Worm (Caenorhabditis elegans) whole organism, mixed stage, embryonic: ENCODE data around the gene atf-2.

Source experiments
- bed-3 ChIP-seq: fragments of 200-800 bp; sonication (Bioruptor generic); optimal IDR thresholded peaks from 3 replicates; lab custom pipeline; 2018; ENCODE audit warnings: mild to moderate bottlenecking, missing genetic modification characterization, moderate library complexity, missing compliant biosample characterization
- blmp-1 ChIP-seq: fragments of 150-350 bp; optimal IDR thresholded peaks from 2 replicates; lab custom pipeline; 2014; ENCODE audit warnings: missing biosample characterization, missing genetic modification characterization
- mep-1 ChIP-seq: fragments of 150-350 bp; optimal IDR thresholded peaks from 2 replicates; lab custom pipeline; 2017; ENCODE audit warnings: missing biosample characterization, missing genetic modification reagents, missing genetic modification characterization, inconsistent platforms
- unc-39 ChIP-seq: fragments of 150-350 bp; optimal IDR thresholded peaks from 2 replicates; lab custom pipeline; 2014; ENCODE audit warnings: missing biosample characterization, missing genetic modification characterization

- TF ChIP-seq bed-3 (GFP tag; lab: Kevin White, UChicago): no peak
- TF ChIP-seq blmp-1: no peak
- no peak for TF ChIP-seq unc-39
- no peak for TF ChIP-seq mep-1 (tag; lab: Kevin White, UChicago)
These were observed 40.9 kb downstream of the atf-2 start, which contains the start of gene idpa-2 for ce11 chrII:8792640-8793039.
